Fruit fly (Drosophila melanogaster) whole organism, prepupa: Measurements from ENCODE around the gene Mkrn1.

ENCODE experiments used
- Blimp-1 ChIP-seq: fragments of 200-800 bp; sonication (Bioruptor generic); optimal IDR thresholded peaks from 3 replicates; lab custom pipeline; 2017; ENCODE audit warnings: missing biosample characterization, missing genetic modification characterization, mild to moderate bottlenecking, moderate library complexity, missing genetic modification reagents
- CG10631 ChIP-seq: fragments of 200-800 bp; sonication (Bioruptor generic); optimal IDR thresholded peaks from 2 replicates; lab custom pipeline; 2016; ENCODE audit warnings: missing biosample characterization, missing genetic modification characterization
- CG10669 ChIP-seq: fragments of 200-800 bp; sonication (Bioruptor generic); optimal IDR thresholded peaks from 3 replicates; lab custom pipeline; 2018; ENCODE audit warnings: missing biosample characterization, mild to moderate bottlenecking, missing genetic modification characterization, moderate library complexity
- CG11294 ChIP-seq: fragments of 200-800 bp; sonication (Bioruptor generic); IDR thresholded peaks from 2 replicates; pipeline ENCODE4 v1.3.6; 2022; ENCODE audit warnings: missing biosample characterization, missing genetic modification characterization
- CG11762 ChIP-seq: fragments of 200-800 bp; sonication (Bioruptor generic); optimal IDR thresholded peaks from 3 replicates; lab custom pipeline; 2016; ENCODE audit warnings: missing biosample characterization, missing genetic modification characterization; ENCODE audit not compliant: insufficient read depth
- CG11902 ChIP-seq: fragments of 200-800 bp; sonication (Bioruptor generic); optimal IDR thresholded peaks from 3 replicates; lab custom pipeline; 2016; ENCODE audit warnings: missing biosample characterization, missing genetic modification characterization
- CG15336 ChIP-seq: fragments of 200-800 bp; sonication (Bioruptor generic); IDR thresholded peaks from 2 replicates; pipeline ENCODE4 v1.3.6; 2022; ENCODE audit warnings: missing biosample characterization, missing genetic modification characterization
- CG1621 ChIP-seq: fragments of 200-800 bp; sonication (Bioruptor generic); optimal IDR thresholded peaks from 3 replicates; lab custom pipeline; 2018; ENCODE audit warnings: missing biosample characterization, mild to moderate bottlenecking, missing genetic modification characterization
- CG16779 ChIP-seq: fragments of 200-800 bp; sonication (Bioruptor generic); optimal IDR thresholded peaks from 3 replicates; lab custom pipeline; 2017; ENCODE audit warnings: missing biosample characterization, mild to moderate bottlenecking, missing genetic modification characterization
- CG3032 ChIP-seq: fragments of 200-800 bp; optimal IDR thresholded peaks from 2 replicates; lab custom pipeline; 2019; ENCODE audit warnings: missing biosample characterization, mild to moderate bottlenecking, missing genetic modification characterization, moderate library complexity
- CG32006 ChIP-seq: fragments of 200-800 bp; sonication (Bioruptor generic); optimal IDR thresholded peaks from 3 replicates; lab custom pipeline; 2017; ENCODE audit warnings: missing biosample characterization, mild to moderate bottlenecking, missing genetic modification characterization
- CG34406 ChIP-seq: fragments of 200-800 bp; sonication (Bioruptor generic); optimal IDR thresholded peaks from 3 replicates; lab custom pipeline; 2016; ENCODE audit warnings: missing biosample characterization, missing genetic modification characterization
- CG3919 ChIP-seq: fragments of 200-800 bp; sonication (Bioruptor generic); optimal IDR thresholded peaks from 3 replicates; lab custom pipeline; 2016; ENCODE audit warnings: missing biosample characterization, missing genetic modification characterization
- CG4318 ChIP-seq: fragments of 200-800 bp; sonication (Bioruptor generic); optimal IDR thresholded peaks from 3 replicates; lab custom pipeline; 2017; ENCODE audit warnings: missing biosample characterization, mild to moderate bottlenecking, missing genetic modification characterization
- CG6163 ChIP-seq: fragments of 200-800 bp; sonication (Bioruptor generic); IDR thresholded peaks from 3 replicates; pipeline ENCODE4 v1.3.6; 2022; ENCODE audit warnings: missing biosample characterization, missing genetic modification characterization
- CG6276 ChIP-seq: fragments of 200-800 bp; sonication (Bioruptor generic); optimal IDR thresholded peaks from 2 replicates; lab custom pipeline; 2017; ENCODE audit warnings: missing biosample characterization, mild to moderate bottlenecking, missing genetic modification characterization
- CG6792 ChIP-seq: fragments of 200-800 bp; sonication (Bioruptor generic); optimal IDR thresholded peaks from 3 replicates; lab custom pipeline; 2016; ENCODE audit warnings: missing biosample characterization, missing genetic modification characterization
- CG6808 ChIP-seq: fragments of 200-800 bp; sonication (Bioruptor generic); optimal IDR thresholded peaks from 3 replicates; lab custom pipeline; 2017; ENCODE audit warnings: missing biosample characterization, missing genetic modification characterization, mild to moderate bottlenecking, moderate library complexity, missing genetic modification reagents
- CG7368 ChIP-seq: fragments of 200-800 bp; sonication (Bioruptor generic); optimal IDR thresholded peaks from 3 replicates; lab custom pipeline; 2016; ENCODE audit warnings: missing biosample characterization, missing genetic modification characterization
- CG8119 ChIP-seq: fragments of 200-800 bp; sonication (Bioruptor generic); IDR thresholded peaks from 3 replicates; pipeline ENCODE4 v1.3.6; 2022; ENCODE audit warnings: missing biosample characterization, missing genetic modification characterization
- Eip75B ChIP-seq: fragments of 200-800 bp; sonication (Bioruptor generic); optimal IDR thresholded peaks from 3 replicates; lab custom pipeline; 2016; ENCODE audit warnings: missing biosample characterization, missing genetic modification characterization
- Eip78C ChIP-seq: fragments of 200-800 bp; sonication (Bioruptor generic); peaks from one replicate; lab custom pipeline; 2016; ENCODE audit warnings: missing biosample characterization, missing genetic modification characterization
- Eip93F ChIP-seq: fragments of 200-800 bp; sonication (Bioruptor generic); optimal IDR thresholded peaks from 2 replicates; lab custom pipeline; 2016; ENCODE audit warnings: missing biosample characterization, mild to moderate bottlenecking, missing genetic modification characterization
- Ets21C ChIP-seq: fragments of 200-800 bp; sonication (Bioruptor generic); optimal IDR thresholded peaks from 3 replicates; lab custom pipeline; 2016; ENCODE audit warnings: missing biosample characterization, missing genetic modification characterization
- Ets96B ChIP-seq: fragments of 200-800 bp; optimal IDR thresholded peaks from 2 replicates; lab custom pipeline; 2019; ENCODE audit warnings: missing biosample characterization, mild to moderate bottlenecking, missing genetic modification characterization, moderate library complexity
- Gug ChIP-seq: fragments of 200-800 bp; sonication (Bioruptor generic); IDR thresholded peaks from 2 replicates; pipeline ENCODE4 v1.3.6; 2022; ENCODE audit warnings: missing biosample characterization, missing genetic modification characterization
- Hr38 ChIP-seq: sonication (Bioruptor generic); optimal IDR thresholded peaks from 2 replicates; lab custom pipeline; 2016; ENCODE audit warnings: missing biosample characterization, missing genetic modification characterization
- Hr39 ChIP-seq: fragments of 200-800 bp; sonication (Bioruptor generic); optimal IDR thresholded peaks from 2 replicates; lab custom pipeline; 2016; ENCODE audit warnings: missing biosample characterization, missing genetic modification characterization
- Hr4 ChIP-seq: fragments of 200-800 bp; sonication (Bioruptor generic); optimal IDR thresholded peaks from 3 replicates; lab custom pipeline; 2016; ENCODE audit warnings: missing biosample characterization, missing genetic modification characterization
- Lpt ChIP-seq: fragments of 200-800 bp; sonication (Bioruptor generic); optimal IDR thresholded peaks from 3 replicates; lab custom pipeline; 2016; ENCODE audit warnings: missing biosample characterization, missing genetic modification characterization
- OdsH ChIP-seq: fragments of 200-800 bp; sonication (Bioruptor generic); optimal IDR thresholded peaks from 3 replicates; lab custom pipeline; 2016; ENCODE audit warnings: missing biosample characterization, missing genetic modification characterization
- Smox ChIP-seq: fragments of 200-800 bp; sonication (Bioruptor generic); optimal IDR thresholded peaks from 3 replicates; lab custom pipeline; 2016; ENCODE audit warnings: missing biosample characterization, missing genetic modification characterization
- Sox102F ChIP-seq: fragments of 200-800 bp; sonication (Bioruptor generic); optimal IDR thresholded peaks from 2 replicates; lab custom pipeline; 2016; ENCODE audit warnings: missing biosample characterization, mild to moderate bottlenecking, missing genetic modification characterization
- Sox14 ChIP-seq: fragments of 200-800 bp; sonication (Bioruptor generic); optimal IDR thresholded peaks from 3 replicates; lab custom pipeline; 2016; ENCODE audit warnings: missing biosample characterization, missing genetic modification characterization
- Sox15 ChIP-seq: fragments of 200-800 bp; sonication (Bioruptor generic); optimal IDR thresholded peaks from 3 replicates; lab custom pipeline; 2016; ENCODE audit warnings: missing biosample characterization, missing genetic modification characterization
- achi ChIP-seq: fragments of 200-800 bp; sonication (Bioruptor generic); optimal IDR thresholded peaks from 3 replicates; lab custom pipeline; 2016; ENCODE audit warnings: missing biosample characterization, missing genetic modification characterization
- acj6 ChIP-seq: fragments of 200-800 bp; sonication (Bioruptor generic); optimal IDR thresholded peaks from 3 replicates; lab custom pipeline; 2016; ENCODE audit warnings: missing biosample characterization, missing genetic modification characterization
- dac ChIP-seq: fragments of 200-800 bp; sonication (Bioruptor generic); optimal IDR thresholded peaks from 2 replicates; lab custom pipeline; 2017; ENCODE audit warnings: missing biosample characterization, mild to moderate bottlenecking, missing genetic modification characterization
- dsx ChIP-seq: fragments of 200-800 bp; optimal IDR thresholded peaks from 3 replicates; lab custom pipeline; 2019; ENCODE audit warnings: missing biosample characterization, mild to moderate bottlenecking, missing genetic modification characterization, moderate library complexity; ENCODE audit not compliant: poor library complexity, severe bottlenecking
- eg ChIP-seq: fragments of 200-800 bp; sonication (Bioruptor generic); IDR thresholded peaks from 3 replicates; pipeline ENCODE4 v1.3.6; 2022; ENCODE audit warnings: missing biosample characterization, missing genetic modification characterization
- fd59A ChIP-seq: fragments of 200-800 bp; sonication (Bioruptor generic); optimal IDR thresholded peaks from 2 replicates; lab custom pipeline; 2017; ENCODE audit warnings: missing biosample characterization, mild to moderate bottlenecking, missing genetic modification characterization, missing genetic modification reagents
- fd85E ChIP-seq: fragments of 200-800 bp; sonication (Bioruptor generic); optimal IDR thresholded peaks from 3 replicates; lab custom pipeline; 2016; ENCODE audit warnings: missing biosample characterization, missing genetic modification characterization
- fkh ChIP-seq: fragments of 200-800 bp; sonication (Bioruptor generic); optimal IDR thresholded peaks from 3 replicates; lab custom pipeline; 2017; ENCODE audit warnings: missing biosample characterization, mild to moderate bottlenecking, missing genetic modification characterization, moderate library complexity
- net ChIP-seq: fragments of 200-800 bp; sonication (Bioruptor generic); optimal IDR thresholded peaks from 3 replicates; lab custom pipeline; 2016; ENCODE audit warnings: missing biosample characterization, missing genetic modification characterization
- pdm3 ChIP-seq: fragments of 200-800 bp; sonication (Bioruptor generic); optimal IDR thresholded peaks from 3 replicates; lab custom pipeline; 2016; ENCODE audit warnings: missing biosample characterization, missing genetic modification characterization
- salr ChIP-seq, 2 experiments: fragments of 200-800 bp; sonication (Bioruptor generic); optimal IDR thresholded peaks; 3 replicates each; lab custom pipeline; 2016 to 2018; ENCODE audit warnings: missing biosample characterization in 2 of 2, missing genetic modification characterization in 2 of 2, mild to moderate bottlenecking in 1 of 2
- spab ChIP-seq: fragments of 200-800 bp; sonication (Bioruptor generic); optimal IDR thresholded peaks from 2 replicates; lab custom pipeline; 2017; ENCODE audit warnings: missing biosample characterization, mild to moderate bottlenecking, missing genetic modification characterization, missing genetic modification reagents
- ss ChIP-seq, 2 experiments: fragments of 200-800 bp; sonication (Bioruptor generic); optimal IDR thresholded peaks; 2 replicates in 1 of 2; 3 replicates in 1 of 2; lab custom pipeline; 2017 to 2018; ENCODE audit warnings: mild to moderate bottlenecking in 2 of 2, missing biosample characterization in 2 of 2, missing genetic modification characterization in 2 of 2, moderate library complexity in 1 of 2
- svp ChIP-seq: fragments of 200-800 bp; sonication (Bioruptor generic); peaks from one replicate; lab custom pipeline; 2016; ENCODE audit warnings: missing biosample characterization, missing genetic modification characterization
- topi ChIP-seq: fragments of 200-800 bp; sonication (Bioruptor generic); optimal IDR thresholded peaks from 3 replicates; lab custom pipeline; 2016; ENCODE audit warnings: missing biosample characterization, missing genetic modification characterization
- vri ChIP-seq: fragments of 200-800 bp; sonication (Bioruptor generic); optimal IDR thresholded peaks from 3 replicates; lab custom pipeline; 2016; ENCODE audit warnings: missing biosample characterization, mild to moderate bottlenecking, missing genetic modification characterization

The Mkrn1 gene

DNA sequence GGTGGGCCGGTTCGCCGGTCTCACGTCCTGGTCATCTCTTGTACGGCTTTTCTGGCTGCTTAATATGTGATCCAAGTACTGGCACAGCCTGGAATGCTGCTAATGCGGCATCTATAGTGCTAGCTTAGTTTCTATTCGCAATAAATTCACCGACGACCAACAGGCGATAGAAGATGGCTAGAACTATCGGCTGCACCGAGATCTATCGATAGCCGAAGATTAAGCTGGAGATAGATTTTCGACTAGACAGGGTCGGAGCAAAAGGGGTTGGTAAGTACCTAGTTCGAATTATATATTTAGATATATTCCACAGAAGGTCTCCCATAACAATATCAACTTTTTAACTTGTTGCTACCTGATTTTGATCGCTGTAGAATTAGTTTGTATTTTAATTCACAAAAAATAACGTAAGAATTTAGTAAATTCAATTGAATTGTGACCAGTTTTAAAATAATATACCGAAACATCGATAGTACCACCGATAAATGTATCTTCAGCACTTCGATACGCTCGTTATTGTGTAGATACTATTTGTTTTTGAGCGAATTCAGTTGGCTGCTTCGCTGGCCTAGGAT is 26.1 kb downstream of the Mkrn1 start, which contains the start of the genes Glg1 and M6:
TSS of gene Glg1 (minus strand) at position 185 of the 575 bp plus-strand sequence.
TSS of gene M6 (plus strand) at position 499 of the 575 bp plus-strand sequence.
- TF ChIP-seq salr (GFP tag; optimal IDR thresholded peaks at IDR 0.05; lab: Kevin White, UChicago) = peak in 1 of 2 experiments; percentile 40
- TF ChIP-seq CG16779 (tag; lab: Kevin White, UChicago) = no peak
- no peak for TF ChIP-seq spab (GFP tag; lab: Kevin White, UChicago)
- no peak for TF ChIP-seq Blimp-1 (GFP tag; lab: Kevin White, UChicago)
- no peak for TF ChIP-seq CG10669
- TF ChIP-seq CG3919 (GFP tag; lab: Kevin White, UChicago) = no peak
- TF ChIP-seq eg (GFP tag; lab: Robert Waterston, UW) = no peak; the same call in 1 of the 3 replicates
- peak; percentile 55 for TF ChIP-seq CG32006 (GFP tag; lab: Kevin White, UChicago)
- peak; percentile 76 for TF ChIP-seq Hr4 (GFP tag; lab: Kevin White, UChicago)
- TF ChIP-seq acj6 (GFP tag; lab: Kevin White, UChicago) = peak; percentile 67
- TF ChIP-seq CG6163 (GFP tag; lab: Robert Waterston, UW) = peak; percentile 60; the same call in 1 of the 3 replicates
- no peak for TF ChIP-seq svp
- TF ChIP-seq net (GFP tag; lab: Kevin White, UChicago) = peak; percentile 27
- TF ChIP-seq Gug (GFP tag; lab: Robert Waterston, UW) = peak; percentile 49; the same call in 1 of the 2 replicates
- TF ChIP-seq dac = no peak
- TF ChIP-seq Eip75B (GFP tag; lab: Kevin White, UChicago) = peak; percentile 15
- TF ChIP-seq Lpt (GFP tag; lab: Kevin White, UChicago) = no peak
- no peak for TF ChIP-seq CG15336 (GFP tag; lab: Robert Waterston, UW)
- TF ChIP-seq CG4318 (GFP tag; lab: Kevin White, UChicago) = no peak
- TF ChIP-seq Ets96B (tag; lab: Kevin White, UChicago) = peak; percentile 51
- peak; percentile 15 for TF ChIP-seq Eip93F (GFP tag; lab: Kevin White, UChicago)
- peak; percentile 33 for TF ChIP-seq CG6276 (GFP tag; lab: Kevin White, UChicago)
- TF ChIP-seq vri (GFP tag; lab: Kevin White, UChicago) = peak; percentile 34
- TF ChIP-seq fkh = peak; percentile 65
- peak; percentile 71 for TF ChIP-seq Eip78C (GFP tag; lab: Kevin White, UChicago)
- TF ChIP-seq CG11294 (GFP tag; lab: Robert Waterston, UW) = no peak
- TF ChIP-seq CG11762 (GFP tag; lab: Kevin White, UChicago) = no peak
- no peak for TF ChIP-seq ss (GFP tag; optimal IDR thresholded peaks at IDR 0.05; lab: Kevin White, UChicago)
- peak; percentile 52 for TF ChIP-seq achi (GFP tag; lab: Kevin White, UChicago)
- peak; percentile 37 for TF ChIP-seq CG11902 (GFP tag; lab: Kevin White, UChicago)
- TF ChIP-seq Smox = peak; percentile 63
- TF ChIP-seq Sox14 (GFP tag; lab: Kevin White, UChicago) = peak; percentile 64
- no peak for TF ChIP-seq Sox102F (GFP tag; lab: Kevin White, UChicago)
- no peak for TF ChIP-seq CG7368 (GFP tag; lab: Kevin White, UChicago)
- TF ChIP-seq CG3032 (tag; lab: Kevin White, UChicago) = peak; percentile 67
- no peak for TF ChIP-seq OdsH (GFP tag; lab: Kevin White, UChicago)
- TF ChIP-seq CG34406 (GFP tag; lab: Kevin White, UChicago) = peak; percentile 66
- TF ChIP-seq Hr38 (GFP tag; lab: Kevin White, UChicago) = no peak
- TF ChIP-seq topi = peak; percentile 73
- 0 out of 3 replicates have a peak, but pooled peaks have one; percentile 12 for TF ChIP-seq CG8119 (GFP tag; lab: Robert Waterston, UW)
- peak; percentile 39 for TF ChIP-seq dsx (GFP tag; lab: Kevin White, UChicago)
- peak; percentile 37 for TF ChIP-seq Sox15 (GFP tag; lab: Kevin White, UChicago)
- TF ChIP-seq CG6792 = peak; percentile 55
- TF ChIP-seq CG1621 (tag; lab: Kevin White, UChicago) = peak; percentile 14
- TF ChIP-seq fd59A (GFP tag; lab: Kevin White, UChicago) = no peak
- no peak for TF ChIP-seq pdm3
- peak; percentile 64 for TF ChIP-seq CG10631 (GFP tag; lab: Kevin White, UChicago)
- TF ChIP-seq CG6808 (GFP tag; lab: Kevin White, UChicago) = no peak
- no peak for TF ChIP-seq fd85E (GFP tag; lab: Kevin White, UChicago)
- TF ChIP-seq Ets21C (GFP tag; lab: Kevin White, UChicago) = peak; percentile 61
- TF ChIP-seq Hr39 (GFP tag; lab: Kevin White, UChicago) = peak; percentile 66
